Worm (Caenorhabditis elegans): ENCODE results near the gene fbxb-84.

- TF ChIP-seq nhr-237 (tag; optimal IDR thresholded peaks at IDR 0.05) (no peak), fos-1 (tag; optimal IDR thresholded peaks at IDR 0.05) (no peak), sdz-12 (GFP tag; optimal IDR thresholded peaks at IDR 0.05) (no peak), attf-4 (tag; optimal IDR thresholded peaks at IDR 0.05) (no peak), lin-38 (GFP tag; IDR thresholded peaks at IDR 0.05) (no peak), arid-1 (GFP tag; conservative IDR thresholded peaks at IDR 0.05) (no peak), snpc-1.2 (GFP tag; IDR thresholded peaks at IDR 0.05) (no peak), hmg-1.1 (GFP tag; IDR thresholded peaks at IDR 0.05) (no peak), tra-1 (GFP tag; IDR thresholded peaks at IDR 0.05) (no peak), hlh-30 (tag; optimal IDR thresholded peaks at IDR 0.05; ENCODE audit: insufficient read depth) (no peak), lin-15B (tag; optimal IDR thresholded peaks at IDR 0.05) (no peak), egl-27 (tag; optimal IDR thresholded peaks at IDR 0.05) (no peak), unc-62 (GFP tag; optimal IDR thresholded peaks at IDR 0.05 in 1 of 2) (no peak), unc-62 (tag; optimal IDR thresholded peaks at IDR 0.05) (no peak), mep-1 (tag; optimal IDR thresholded peaks at IDR 0.05) (no peak)
Measured at ce11 chrIII:171617-172016, 25.3 kb upstream of the fbxb-84 start, which contains the start of the genes F40G9.9 and F40G9.12.
